Worm (Caenorhabditis elegans): ENCODE data around the gene K09A9.6.

The K09A9.6 gene

ce11 chrX:15576942-15577341 is at the start of gene K09A9.6:
K09A9.6 (plus strand) TSS chrX:15577242.
- TF ChIP-seq nhr-77 (tag; optimal IDR thresholded peaks at IDR 0.05), result no peak
- no peak for TF ChIP-seq ama-1 (optimal IDR thresholded peaks at IDR 0.05)
- TF ChIP-seq jun-1 (tag; optimal IDR thresholded peaks at IDR 0.05), result no peak
- no peak for TF ChIP-seq fkh-10 (GFP tag; optimal IDR thresholded peaks at IDR 0.05)
- TF ChIP-seq ceh-9 (tag; optimal IDR thresholded peaks at IDR 0.05), result no peak
- TF ChIP-seq pqm-1 (tag; optimal IDR thresholded peaks at IDR 0.05), result no peak
- TF ChIP-seq nhr-67 (tag; optimal IDR thresholded peaks at IDR 0.05), result no peak
- TF ChIP-seq nhr-76 (tag; optimal IDR thresholded peaks at IDR 0.05), result no peak
- TF ChIP-seq mml-1 (tag; optimal IDR thresholded peaks at IDR 0.05), result no peak
- no peak for TF ChIP-seq unc-62 (GFP tag; optimal IDR thresholded peaks at IDR 0.05)
- no peak for TF ChIP-seq nhr-23 (tag; optimal IDR thresholded peaks at IDR 0.05)
- no peak for TF ChIP-seq elt-1 (tag; optimal IDR thresholded peaks at IDR 0.05)
- no peak for TF ChIP-seq R02D3.7 (tag; optimal IDR thresholded peaks at IDR 0.05)
- no peak for TF ChIP-seq nfya-1 (tag; optimal IDR thresholded peaks at IDR 0.05; ENCODE audit: insufficient read depth)
- no peak for TF ChIP-seq lsy-12 (tag; optimal IDR thresholded peaks at IDR 0.05)
- no peak for TF ChIP-seq fos-1 (tag; optimal IDR thresholded peaks at IDR 0.05)
- TF ChIP-seq nhr-28 (tag; optimal IDR thresholded peaks at IDR 0.05), result no peak
- no peak for TF ChIP-seq unc-39 (tag; optimal IDR thresholded peaks at IDR 0.05)
- no peak for TF ChIP-seq aly-2 (tag; optimal IDR thresholded peaks at IDR 0.05)

ce11 chrX:15528472-15528871 is 48.6 kb upstream of the K09A9.6 start:
- TF ChIP-seq nhr-76 (tag; optimal IDR thresholded peaks at IDR 0.05) (no peak), fos-1 (tag; optimal IDR thresholded peaks at IDR 0.05) (no peak), fkh-2 (tag; optimal IDR thresholded peaks at IDR 0.05) (no peak), jun-1 (tag; optimal IDR thresholded peaks at IDR 0.05) (no peak), ceh-9 (tag; optimal IDR thresholded peaks at IDR 0.05) (no peak), aly-2 (tag; optimal IDR thresholded peaks at IDR 0.05) (no peak), mml-1 (tag; optimal IDR thresholded peaks at IDR 0.05) (no peak), mdl-1 (tag; optimal IDR thresholded peaks at IDR 0.05) (no peak), ceh-82 (tag; optimal IDR thresholded peaks at IDR 0.05) (no peak), nhr-12 (tag; optimal IDR thresholded peaks at IDR 0.05) (no peak), pqm-1 (tag; optimal IDR thresholded peaks at IDR 0.05) (no peak), nhr-77 (tag; optimal IDR thresholded peaks at IDR 0.05) (no peak), zag-1 (tag; optimal IDR thresholded peaks at IDR 0.05) (no peak), snpc-4 (tag; optimal IDR thresholded peaks at IDR 0.05) (no peak), nfya-1 (tag; optimal IDR thresholded peaks at IDR 0.05; ENCODE audit: insufficient read depth) (no peak)

ce11 chrX:15533260-15533659 is 43.8 kb upstream of the K09A9.6 start:
- TF ChIP-seq zag-1 (tag; optimal IDR thresholded peaks at IDR 0.05) (no peak), nhr-237 (tag; optimal IDR thresholded peaks at IDR 0.05) (no peak), hmg-11 (tag; optimal IDR thresholded peaks at IDR 0.05) (no peak), nhr-11 (tag; optimal IDR thresholded peaks at IDR 0.05) (no peak), egl-5 (tag; optimal IDR thresholded peaks at IDR 0.05) (no peak), ZK546.5 (tag; optimal IDR thresholded peaks at IDR 0.05) (no peak), fos-1 (tag; optimal IDR thresholded peaks at IDR 0.05) (no peak), ama-1 (optimal IDR thresholded peaks at IDR 0.05) (no peak), nfya-1 (tag; optimal IDR thresholded peaks at IDR 0.05; ENCODE audit: insufficient read depth) (no peak), R02D3.7 (tag; optimal IDR thresholded peaks at IDR 0.05) (no peak), unc-62 (GFP tag; optimal IDR thresholded peaks at IDR 0.05) (no peak), lsy-12 (tag; optimal IDR thresholded peaks at IDR 0.05) (no peak), pqm-1 (tag; optimal IDR thresholded peaks at IDR 0.05) (no peak), nhr-23 (tag; optimal IDR thresholded peaks at IDR 0.05) (no peak), skn-1 (tag; optimal IDR thresholded peaks at IDR 0.05) (no peak), daf-12 (tag; optimal IDR thresholded peaks at IDR 0.05) (no peak), nhr-43 (tag; optimal IDR thresholded peaks at IDR 0.05; ENCODE audit: poor library complexity, severe bottlenecking) (no peak), jun-1 (tag; optimal IDR thresholded peaks at IDR 0.05) (no peak)

- TF ChIP-seq nhr-67 (tag; optimal IDR thresholded peaks at IDR 0.05), result no peak
- no peak for TF ChIP-seq mdl-1 (tag; optimal IDR thresholded peaks at IDR 0.05)
- TF ChIP-seq jun-1 (tag; optimal IDR thresholded peaks at IDR 0.05), result no peak
- TF ChIP-seq lin-39 (tag; optimal IDR thresholded peaks at IDR 0.05), result peak; percentile 79
- TF ChIP-seq tbx-2 (tag; optimal IDR thresholded peaks at IDR 0.05), result peak; percentile 66
- no peak for TF ChIP-seq nhr-28 (tag; optimal IDR thresholded peaks at IDR 0.05)
- no peak for TF ChIP-seq unc-39 (tag; optimal IDR thresholded peaks at IDR 0.05)
- no peak for TF ChIP-seq eor-1 (tag; optimal IDR thresholded peaks at IDR 0.05)
- TF ChIP-seq nhr-43 (tag; optimal IDR thresholded peaks at IDR 0.05; ENCODE audit: poor library complexity, severe bottlenecking), result no peak
- TF ChIP-seq hmg-11 (tag; optimal IDR thresholded peaks at IDR 0.05), result peak; percentile 53
- no peak for TF ChIP-seq snpc-4 (tag; optimal IDR thresholded peaks at IDR 0.05)
- no peak for TF ChIP-seq ceh-9 (tag; optimal IDR thresholded peaks at IDR 0.05)
- no peak for TF ChIP-seq ama-1 (optimal IDR thresholded peaks at IDR 0.05)
- TF ChIP-seq ceh-82 (tag; optimal IDR thresholded peaks at IDR 0.05), result peak; percentile 15
- no peak for TF ChIP-seq elt-2 (tag; optimal IDR thresholded peaks at IDR 0.05)
- TF ChIP-seq ceh-16 (tag; optimal IDR thresholded peaks at IDR 0.05), result no peak
- peak; percentile 72 for TF ChIP-seq nfya-1 (tag; optimal IDR thresholded peaks at IDR 0.05; ENCODE audit: insufficient read depth)
- no peak for TF ChIP-seq aly-2 (tag; optimal IDR thresholded peaks at IDR 0.05)
- TF ChIP-seq nhr-76 (tag; optimal IDR thresholded peaks at IDR 0.05), result no peak
- TF ChIP-seq ceh-28 (tag; optimal IDR thresholded peaks at IDR 0.05), result peak; percentile 65
- TF ChIP-seq nhr-25 (tag; optimal IDR thresholded peaks at IDR 0.05), result no peak
- no peak for TF ChIP-seq mml-1 (tag; optimal IDR thresholded peaks at IDR 0.05)
- no peak for TF ChIP-seq ztf-4 (tag; optimal IDR thresholded peaks at IDR 0.05)
- no peak for TF ChIP-seq pha-4 (tag; optimal IDR thresholded peaks at IDR 0.05)
- no peak for TF ChIP-seq nhr-237 (tag; optimal IDR thresholded peaks at IDR 0.05)
- TF ChIP-seq elt-3 (tag; optimal IDR thresholded peaks at IDR 0.05), result no peak
- TF ChIP-seq lsy-12 (tag; optimal IDR thresholded peaks at IDR 0.05), result no peak
- no peak for TF ChIP-seq nhr-11 (tag; optimal IDR thresholded peaks at IDR 0.05)
- peak; percentile 12 for TF ChIP-seq elt-1 (tag; optimal IDR thresholded peaks at IDR 0.05)
- no peak for TF ChIP-seq fos-1 (tag; optimal IDR thresholded peaks at IDR 0.05)
Observed at ce11 chrX:15535190-15535636, 41.8 kb upstream of the K09A9.6 start.

Measured in whole organism, L3 larva.